Fruit fly (Drosophila melanogaster): ENCODE results near the gene CG17195.

dm6 chr3R:25810796-25811195 lies 33.8 kb upstream of the CG17195 start, which contains the start of gene CG5024:
- TF ChIP-seq rgr (GFP tag; optimal IDR thresholded peaks at IDR 0.05) (no peak), psq (GFP tag; optimal IDR thresholded peaks at IDR 0.05) (no peak), Myc (optimal IDR thresholded peaks at IDR 0.05) (no peak), Vsx2 (GFP tag; optimal IDR thresholded peaks at IDR 0.05; ENCODE audit: partially characterized antibody) (no peak), brk (GFP tag; optimal IDR thresholded peaks at IDR 0.05) (no peak), ey (GFP tag; optimal IDR thresholded peaks at IDR 0.05) (no peak), sage (GFP tag; optimal IDR thresholded peaks at IDR 0.05) (no peak), fru (GFP tag; optimal IDR thresholded peaks at IDR 0.05) (no peak), OdsH (GFP tag; optimal IDR thresholded peaks at IDR 0.05) (no peak)
